Worm (Caenorhabditis elegans): ENCODE data around the gene C53B7.3.

DNA sequence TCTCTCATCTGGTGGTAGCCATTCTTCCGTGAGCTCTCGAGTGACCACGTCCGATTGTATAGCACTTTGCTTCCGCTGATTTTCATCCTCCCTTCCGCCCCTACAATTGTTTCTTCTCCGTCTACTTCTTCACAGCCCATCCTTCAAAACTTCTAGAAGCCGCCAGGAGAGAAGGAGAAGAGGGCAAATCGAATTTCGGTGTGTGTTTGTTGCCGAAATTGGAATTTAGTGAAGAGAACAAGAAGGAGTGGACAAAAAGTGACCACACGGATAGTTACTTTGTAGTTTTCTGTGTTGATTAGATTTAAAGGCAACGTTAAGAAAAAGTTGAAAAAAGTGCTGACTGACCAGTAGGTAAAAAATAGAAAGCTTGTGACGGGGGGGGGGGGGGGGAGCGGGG, 48.5 kb downstream of the C53B7.3 start:
- TF ChIP-seq hmbx-1 (tag; optimal IDR thresholded peaks at IDR 0.05) (no peak), tra-4 (tag; optimal IDR thresholded peaks at IDR 0.05) (no peak), sea-1 (GFP tag; conservative IDR thresholded peaks at IDR 0.05) (no peak), ama-1 (optimal IDR thresholded peaks at IDR 0.05) (no peak), hnd-1 (tag; optimal IDR thresholded peaks at IDR 0.05) (no peak), tbx-37 (GFP tag; conservative IDR thresholded peaks at IDR 0.05) (no peak), B0310.2 (tag; optimal IDR thresholded peaks at IDR 0.05) (no peak), ceh-13 (GFP tag; optimal IDR thresholded peaks at IDR 0.05) (no peak), flt-1 (GFP tag; IDR thresholded peaks at IDR 0.05) (no peak)

All from whole organism, early embryonic.